Worm (Caenorhabditis elegans) whole organism, late embryonic: Measurements from ENCODE around the gene H29C22.1.

Experiments
- C08G9.2 ChIP-seq: sonication (generic microtip); optimal IDR thresholded peaks from 2 replicates; lab custom pipeline; 2016; ENCODE audit warnings: mild to moderate bottlenecking, missing genetic modification characterization, moderate library complexity, missing compliant biosample characterization
- F13H6.1 ChIP-seq: sonication (generic microtip); optimal IDR thresholded peaks from 2 replicates; lab custom pipeline; 2016; ENCODE audit warnings: missing genetic modification characterization, missing compliant biosample characterization
- T23F11.4 ChIP-seq: fragments of 200-800 bp; sonication (Bioruptor generic); optimal IDR thresholded peaks from 2 replicates; lab custom pipeline; 2018; ENCODE audit warnings: mild to moderate bottlenecking, missing genetic modification characterization, missing compliant biosample characterization
- Y22D7AL.16 ChIP-seq: sonication (generic microtip); optimal IDR thresholded peaks from 2 replicates; lab custom pipeline; 2016; ENCODE audit warnings: missing genetic modification characterization, missing compliant biosample characterization
- ahr-1 ChIP-seq: sonication (generic microtip); optimal IDR thresholded peaks from 2 replicates; lab custom pipeline; 2016; ENCODE audit warnings: missing genetic modification characterization, missing compliant biosample characterization
- ama-1 ChIP-seq: fragments of 150-350 bp; optimal IDR thresholded peaks from 2 replicates; lab custom pipeline; 2014
- ceh-14 ChIP-seq: sonication (generic microtip); optimal IDR thresholded peaks from 2 replicates; lab custom pipeline; 2016; ENCODE audit warnings: missing genotype, missing genetic modification characterization, missing compliant biosample characterization
- ceh-18 ChIP-seq: sonication (generic microtip); optimal IDR thresholded peaks from 2 replicates; lab custom pipeline; 2016; ENCODE audit warnings: missing genetic modification characterization, missing compliant biosample characterization
- ceh-19 ChIP-seq: fragments of 200-800 bp; sonication (Bioruptor generic); optimal IDR thresholded peaks from 2 replicates; lab custom pipeline; 2018; ENCODE audit warnings: mild to moderate bottlenecking, missing genetic modification characterization, missing compliant biosample characterization
- ceh-24 ChIP-seq: sonication (generic microtip); optimal IDR thresholded peaks from 2 replicates; lab custom pipeline; 2016; ENCODE audit warnings: mild to moderate bottlenecking, missing genetic modification characterization, missing compliant biosample characterization
- ceh-31 ChIP-seq: sonication (generic microtip); optimal IDR thresholded peaks from 2 replicates; lab custom pipeline; 2016; ENCODE audit warnings: missing genetic modification characterization, missing compliant biosample characterization
- ceh-34 ChIP-seq: sonication (generic microtip); optimal IDR thresholded peaks from 2 replicates; lab custom pipeline; 2016; ENCODE audit warnings: mild to moderate bottlenecking, missing genetic modification characterization, missing compliant biosample characterization
- ceh-45 ChIP-seq: fragments of 200-800 bp; sonication (Bioruptor generic); IDR thresholded peaks from 2 replicates; pipeline ENCODE4 v1.3.6; 2022; ENCODE audit warnings: missing genetic modification reagents, missing genetic modification characterization, missing compliant biosample characterization
- ceh-6 ChIP-seq: fragments of 200-800 bp; sonication (Bioruptor generic); optimal IDR thresholded peaks from 2 replicates; lab custom pipeline; 2018; ENCODE audit warnings: mild to moderate bottlenecking, missing genetic modification characterization, missing compliant biosample characterization
- dmd-4 ChIP-seq: sonication (generic microtip); optimal IDR thresholded peaks from 2 replicates; lab custom pipeline; 2016; ENCODE audit warnings: borderline replicate concordance, missing genetic modification characterization, missing compliant biosample characterization
- dve-1 ChIP-seq: sonication (generic microtip); optimal IDR thresholded peaks from 2 replicates; lab custom pipeline; 2017; ENCODE audit warnings: antibody characterized with exemption, mild to moderate bottlenecking, missing genetic modification characterization, missing compliant biosample characterization
- elt-4 ChIP-seq: sonication (generic microtip); optimal IDR thresholded peaks from 2 replicates; lab custom pipeline; 2016; ENCODE audit warnings: missing genetic modification characterization, missing compliant biosample characterization
- ets-4 ChIP-seq: sonication (generic microtip); optimal IDR thresholded peaks from 2 replicates; lab custom pipeline; 2016; ENCODE audit warnings: missing genetic modification characterization, missing compliant biosample characterization
- eyg-1 ChIP-seq: sonication (generic microtip); optimal IDR thresholded peaks from 2 replicates; lab custom pipeline; 2016; ENCODE audit warnings: missing genotype, missing genetic modification characterization, missing compliant biosample characterization
- fax-1 ChIP-seq: sonication (generic microtip); optimal IDR thresholded peaks from 2 replicates; lab custom pipeline; 2016; ENCODE audit warnings: missing genotype, missing genetic modification characterization, missing compliant biosample characterization
- hlh-13 ChIP-seq: fragments of 200-800 bp; sonication (Bioruptor generic); optimal IDR thresholded peaks from 2 replicates; lab custom pipeline; 2018; ENCODE audit warnings: mild to moderate bottlenecking, missing genetic modification characterization, missing compliant biosample characterization
- hlh-15 ChIP-seq: sonication (generic microtip); optimal IDR thresholded peaks from 2 replicates; lab custom pipeline; 2016; ENCODE audit warnings: missing genetic modification characterization, missing compliant biosample characterization
- hlh-6 ChIP-seq: sonication (generic microtip); optimal IDR thresholded peaks from 2 replicates; lab custom pipeline; 2016; ENCODE audit warnings: missing genotype, missing genetic modification characterization, missing compliant biosample characterization
- hlh-8 ChIP-seq: sonication (generic microtip); optimal IDR thresholded peaks from 2 replicates; lab custom pipeline; 2016; ENCODE audit warnings: missing genotype, missing genetic modification characterization, missing compliant biosample characterization
- lim-6 ChIP-seq: sonication (generic microtip); optimal IDR thresholded peaks from 2 replicates; lab custom pipeline; 2016; ENCODE audit warnings: missing genetic modification characterization, missing compliant biosample characterization
- lin-11 ChIP-seq: fragments of 200-800 bp; sonication (Bioruptor generic); optimal IDR thresholded peaks from 2 replicates; lab custom pipeline; 2018; ENCODE audit warnings: mild to moderate bottlenecking, missing genetic modification characterization, missing compliant biosample characterization
- mec-3 ChIP-seq: sonication (generic microtip); optimal IDR thresholded peaks from 2 replicates; lab custom pipeline; 2016; ENCODE audit warnings: borderline replicate concordance, missing genetic modification characterization, missing compliant biosample characterization
- nfya-1 ChIP-seq: sonication (generic microtip); optimal IDR thresholded peaks from 2 replicates; lab custom pipeline; 2017; ENCODE audit warnings: missing genetic modification characterization, mild to moderate bottlenecking, missing compliant biosample characterization, antibody characterized with exemption, moderate library complexity
- nhr-11 ChIP-seq: fragments of 150-350 bp; optimal IDR thresholded peaks from 2 replicates; lab custom pipeline; 2014; ENCODE audit warnings: missing biosample characterization, missing genetic modification characterization
- nhr-232 ChIP-seq: sonication (generic microtip); optimal IDR thresholded peaks from 2 replicates; lab custom pipeline; 2016; ENCODE audit warnings: missing genetic modification characterization, missing compliant biosample characterization
- npax-4 ChIP-seq: sonication (generic microtip); optimal IDR thresholded peaks from 2 replicates; lab custom pipeline; 2016; ENCODE audit warnings: missing genetic modification characterization, missing compliant biosample characterization
- odd-2 ChIP-seq: sonication (generic microtip); optimal IDR thresholded peaks from 2 replicates; lab custom pipeline; 2017; ENCODE audit warnings: antibody characterized with exemption, mild to moderate bottlenecking, missing genetic modification characterization, missing compliant biosample characterization
- pag-3 ChIP-seq: sonication (generic microtip); optimal IDR thresholded peaks from 2 replicates; lab custom pipeline; 2016; ENCODE audit warnings: missing compliant biosample characterization, missing genetic modification characterization, borderline replicate concordance
- pat-9 ChIP-seq: fragments of 200-800 bp; sonication (Bioruptor generic); optimal IDR thresholded peaks from 2 replicates; lab custom pipeline; 2018; ENCODE audit warnings: mild to moderate bottlenecking, missing genetic modification characterization, moderate library complexity, missing compliant biosample characterization
- pax-1 ChIP-seq: fragments of 150-350 bp; optimal IDR thresholded peaks from 2 replicates; lab custom pipeline; 2014; ENCODE audit warnings: missing biosample characterization, missing genetic modification characterization
- pha-2 ChIP-seq: sonication (generic microtip); optimal IDR thresholded peaks from 2 replicates; lab custom pipeline; 2017; ENCODE audit warnings: mild to moderate bottlenecking, missing genetic modification characterization, missing compliant biosample characterization
- pha-4 ChIP-seq: fragments of 150-350 bp; optimal IDR thresholded peaks from 2 replicates; lab custom pipeline; 2018; ENCODE audit warnings: missing biosample characterization, missing genetic modification reagents, missing genetic modification characterization
- pqm-1 ChIP-seq: sonication (generic microtip); optimal IDR thresholded peaks from 2 replicates; lab custom pipeline; 2016; ENCODE audit warnings: missing genetic modification characterization, missing compliant biosample characterization
- pros-1 ChIP-seq: fragments of 150-350 bp; optimal IDR thresholded peaks from 2 replicates; lab custom pipeline; 2014; ENCODE audit warnings: missing biosample characterization, missing genetic modification reagents, missing genetic modification characterization
- ref-2 ChIP-seq: sonication (generic microtip); optimal IDR thresholded peaks from 2 replicates; lab custom pipeline; 2016; ENCODE audit warnings: missing genetic modification characterization, missing compliant biosample characterization
- rnt-1 ChIP-seq: sonication (generic microtip); optimal IDR thresholded peaks from 2 replicates; lab custom pipeline; 2016; ENCODE audit warnings: missing genetic modification characterization, missing compliant biosample characterization
- sdc-2 ChIP-seq: sonication (generic microtip); optimal IDR thresholded peaks from 2 replicates; lab custom pipeline; 2016; ENCODE audit warnings: missing genotype, missing genetic modification characterization, missing compliant biosample characterization
- sox-2 ChIP-seq: fragments of 200-800 bp; sonication (Bioruptor generic); IDR thresholded peaks from 2 replicates; pipeline ENCODE4 v1.3.6; 2022; ENCODE audit warnings: missing genetic modification reagents, missing genetic modification characterization, missing compliant biosample characterization
- sox-4 ChIP-seq: sonication (generic microtip); optimal IDR thresholded peaks from 2 replicates; lab custom pipeline; 2017; ENCODE audit warnings: mild to moderate bottlenecking, missing genetic modification characterization, inconsistent platforms, missing compliant biosample characterization
- syd-9 ChIP-seq: sonication (generic microtip); optimal IDR thresholded peaks from 2 replicates; lab custom pipeline; 2016; ENCODE audit warnings: mild to moderate bottlenecking, missing genetic modification characterization, moderate library complexity, missing compliant biosample characterization
- tbx-2 ChIP-seq: sonication (generic microtip); optimal IDR thresholded peaks from 2 replicates; lab custom pipeline; 2016; ENCODE audit warnings: missing genetic modification characterization, missing compliant biosample characterization
- unc-3 ChIP-seq, 2 experiments: fragments of 200-800 bp in 1 of 2; sonication (Bioruptor generic) in 1 of 2; sonication (generic microtip) in 1 of 2; conservative IDR thresholded peaks in 1 of 2; optimal IDR thresholded peaks in 1 of 2; 2 replicates each; pipeline versions ENCODE4 v1.3.6 to Lab custom; 2016 to 2022; ENCODE audit warnings: missing compliant biosample characterization in 2 of 2, missing genetic modification characterization in 2 of 2, missing genetic modification reagents in 1 of 2
- unc-42 ChIP-seq: sonication (generic microtip); optimal IDR thresholded peaks from 2 replicates; lab custom pipeline; 2016; ENCODE audit warnings: missing genotype, missing genetic modification characterization, missing compliant biosample characterization
- unc-55 ChIP-seq: sonication (generic microtip); optimal IDR thresholded peaks from 2 replicates; lab custom pipeline; 2017; ENCODE audit warnings: missing biosample characterization, missing genetic modification reagents, missing genetic modification characterization
- unc-86 ChIP-seq: sonication (generic microtip); optimal IDR thresholded peaks from 2 replicates; lab custom pipeline; 2016; ENCODE audit warnings: missing genetic modification characterization, missing compliant biosample characterization
- zip-5 ChIP-seq: sonication (generic microtip); optimal IDR thresholded peaks from 2 replicates; lab custom pipeline; 2016; ENCODE audit warnings: missing genetic modification characterization, missing compliant biosample characterization
- ztf-16 ChIP-seq: sonication (generic microtip); optimal IDR thresholded peaks from 2 replicates; lab custom pipeline; 2017; ENCODE audit warnings: missing genetic modification characterization, missing compliant biosample characterization

The H29C22.1 gene

DNA sequence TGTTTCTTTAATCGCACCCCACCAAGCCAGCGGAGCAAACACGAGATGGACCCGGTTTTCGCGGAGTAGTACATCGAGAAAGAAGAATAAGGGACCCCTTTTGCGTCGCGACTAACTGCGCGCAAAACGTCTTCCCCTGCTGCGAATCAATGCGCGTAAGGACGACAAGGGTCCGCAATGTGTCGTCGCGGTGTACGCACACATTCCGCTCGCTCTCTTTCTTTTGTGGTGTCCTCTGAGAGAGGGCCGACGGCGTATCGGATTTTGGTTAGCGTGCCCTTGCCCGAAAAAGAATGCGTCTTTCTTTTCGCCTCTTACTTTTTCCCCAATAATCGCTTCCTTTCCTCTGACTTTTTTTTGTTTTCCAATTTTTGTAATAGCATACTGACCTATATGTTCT, 26.7 kb upstream of the H29C22.1 start (continued):
- TF ChIP-seq rnt-1 (tag; lab: Kevin White, UChicago) (peak; percentile 55), unc-86 (tag; lab: Kevin White, UChicago) (peak; percentile 47), tbx-2 (tag; lab: Kevin White, UChicago) (peak; percentile 86), sox-2 (GFP tag; lab: Robert Waterston, UW) (no peak), ceh-31 (tag; lab: Kevin White, UChicago) (peak; percentile 89), pha-2 (tag; lab: Kevin White, UChicago) (no peak), fax-1 (peak; percentile 2), ceh-14 (peak; percentile 35), ceh-45 (GFP tag; lab: Robert Waterston, UW) (0 out of 2 replicates have a peak, but pooled peaks have one; percentile 18), npax-4 (tag; lab: Kevin White, UChicago) (no peak), ceh-6 (GFP tag; lab: Kevin White, UChicago) (no peak), hlh-13 (GFP tag; lab: Kevin White, UChicago) (no peak), unc-42 (tag; lab: Kevin White, UChicago) (peak; percentile 90), elt-4 (no peak), hlh-8 (peak; percentile 13), zip-5 (tag; lab: Kevin White, UChicago) (no peak), lim-6 (tag; lab: Kevin White, UChicago) (peak; percentile 28), F13H6.1 (no peak), mec-3 (tag; lab: Kevin White, UChicago) (no peak), T23F11.4 (no peak), odd-2 (tag; lab: Kevin White, UChicago) (no peak), unc-3 (GFP tag; conservative IDR thresholded peaks at IDR 0.05; lab: Robert Waterston, UW) (0 out of 2 replicates have a peak, but pooled peaks have one; percentile 32), unc-3 (tag; optimal IDR thresholded peaks at IDR 0.05; lab: Kevin White, UChicago) (peak; percentile 52), sdc-2 (tag; lab: Kevin White, UChicago) (peak; percentile 87), ztf-16 (tag; lab: Kevin White, UChicago) (no peak), dve-1 (no peak), C08G9.2 (tag; lab: Kevin White, UChicago) (peak; percentile 25), ref-2 (tag; lab: Kevin White, UChicago) (peak; percentile 84), syd-9 (tag; lab: Kevin White, UChicago) (peak; percentile 19), pat-9 (tag; lab: Kevin White, UChicago) (no peak), ceh-24 (tag; lab: Kevin White, UChicago) (no peak), unc-55 (GFP tag; lab: Kevin White, UChicago) (peak; percentile 75), pha-4 (tag; lab: Kevin White, UChicago) (no peak), Y22D7AL.16 (tag; lab: Kevin White, UChicago) (no peak), ama-1 (no peak), eyg-1 (tag; lab: Kevin White, UChicago) (no peak), pros-1 (peak; percentile 62), pag-3 (no peak), pqm-1 (tag; lab: Kevin White, UChicago) (peak; percentile 3), ets-4 (tag; lab: Kevin White, UChicago) (peak; percentile 24), ahr-1 (tag; lab: Kevin White, UChicago) (no peak), sox-4 (tag; lab: Kevin White, UChicago) (no peak), ceh-18 (peak; percentile 33), hlh-6 (tag; lab: Kevin White, UChicago) (no peak), nhr-232 (tag; lab: Kevin White, UChicago) (no peak), ceh-19 (GFP tag; lab: Kevin White, UChicago) (peak; percentile 42), hlh-15 (tag; lab: Kevin White, UChicago) (no peak), pax-1 (tag; lab: Kevin White, UChicago) (no peak), dmd-4 (no peak), ceh-34 (tag; lab: Kevin White, UChicago) (peak; percentile 86), nfya-1 (peak; percentile 75), lin-11 (tag; lab: Kevin White, UChicago) (no peak), nhr-11 (no peak)
